Fruit fly (Drosophila melanogaster): ENCODE measurements around the gene Gyc89Db.

Gyc89Db gene

DNA sequence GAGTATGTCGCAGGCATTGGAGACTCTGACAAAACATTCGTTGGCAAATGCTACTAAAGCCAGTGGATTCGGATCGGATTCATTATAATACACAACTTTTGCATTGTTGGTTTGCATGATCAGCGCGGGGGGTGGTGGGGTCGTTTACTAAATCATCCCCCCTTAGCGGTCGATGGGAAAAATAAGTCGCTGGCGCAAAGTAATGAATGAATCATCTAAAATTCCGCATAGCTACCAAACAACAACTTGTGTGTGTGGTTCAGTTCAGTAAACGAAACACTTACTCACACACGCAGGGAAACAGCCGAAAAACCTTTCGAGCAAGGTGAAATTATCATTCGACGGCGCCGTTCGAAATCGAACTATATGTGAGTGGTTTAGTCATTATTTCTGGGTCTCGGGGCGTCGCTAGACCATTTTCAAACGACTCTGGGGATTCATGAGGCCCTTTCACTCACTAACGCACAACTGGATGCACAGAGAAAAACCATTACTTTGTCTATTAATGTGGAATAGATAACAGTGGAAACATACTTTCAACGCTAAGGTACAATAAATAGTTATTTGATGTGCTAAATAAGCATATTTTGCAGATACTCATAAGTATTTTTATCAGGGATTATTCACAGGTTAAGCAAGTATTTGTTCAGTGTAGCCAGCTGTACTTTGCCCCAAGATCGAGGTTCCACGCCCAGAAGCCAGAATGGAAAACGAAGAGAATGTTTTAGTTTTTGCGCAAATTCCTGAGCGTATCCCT lies 28.4 kb upstream of the Gyc89Db start (continued):
- TF ChIP-seq CG9817 (tag; optimal IDR thresholded peaks at IDR 0.05) (peak; percentile 66), pfk (GFP tag; optimal IDR thresholded peaks at IDR 0.05) (no peak), Taf1 (GFP tag; IDR thresholded peaks at IDR 0.05) (peak; percentile 36; the same call in 1 of the 2 replicates), CG8359 (GFP tag; optimal IDR thresholded peaks at IDR 0.05; ENCODE audit: borderline replicate concordance) (peak; percentile 48), Ets65A (GFP tag) (peak; percentile 96), CG6683 (GFP tag; optimal IDR thresholded peaks at IDR 0.05) (no peak), Fer2 (tag; optimal IDR thresholded peaks at IDR 0.05) (peak; percentile 7), E2f1 (GFP tag; IDR thresholded peaks at IDR 0.05) (peak; percentile 81), CG18764 (GFP tag; optimal IDR thresholded peaks at IDR 0.05) (peak; percentile 58), toy (GFP tag; IDR thresholded peaks at IDR 0.05) (peak; percentile 65), CG43689 (GFP tag; IDR thresholded peaks at IDR 0.05) (peak; percentile 66), Doc3 (GFP tag; IDR thresholded peaks at IDR 0.05; ENCODE audit: partially characterized antibody) (no peak), pho (GFP tag; optimal IDR thresholded peaks at IDR 0.05) (peak; percentile 42), CG8089 (GFP tag; optimal IDR thresholded peaks at IDR 0.05) (peak; percentile 30), CG1603 (tag; optimal IDR thresholded peaks at IDR 0.05) (peak; percentile 97), Ada2b (GFP tag; IDR thresholded peaks at IDR 0.05) (peak; percentile 81), nerfin-2 (GFP tag; IDR thresholded peaks at IDR 0.05; ENCODE audit: partially characterized antibody) (no peak), dmrt11E (tag; optimal IDR thresholded peaks at IDR 0.05) (peak; percentile 81), phol (tag; optimal IDR thresholded peaks at IDR 0.05) (peak; percentile 62), jigr1 (GFP tag; IDR thresholded peaks at IDR 0.05) (peak; percentile 6; the same call in 2 of the 3 replicates), CG16779 (GFP tag; IDR thresholded peaks at IDR 0.05) (0 out of 2 replicates have a peak, but pooled peaks have one; percentile 20), CG1024 (GFP tag; IDR thresholded peaks at IDR 0.05) (peak; percentile 78), grau (tag; optimal IDR thresholded peaks at IDR 0.05) (peak; percentile 60), CG17802 (tag; optimal IDR thresholded peaks at IDR 0.05) (peak; percentile 77), CG8765 (GFP tag; IDR thresholded peaks at IDR 0.05) (peak; percentile 81), fu2 (GFP tag; optimal IDR thresholded peaks at IDR 0.05) (peak; percentile 20), CG17385 (GFP tag; optimal IDR thresholded peaks at IDR 0.05) (peak; percentile 52), CG31441 (GFP tag; IDR thresholded peaks at IDR 0.05) (peak; percentile 82), HmgZ (tag; optimal IDR thresholded peaks at IDR 0.05) (peak; percentile 73), exex (tag; optimal IDR thresholded peaks at IDR 0.05) (no peak), tap (tag; optimal IDR thresholded peaks at IDR 0.05) (peak; percentile 79), mam (GFP tag; optimal IDR thresholded peaks at IDR 0.05) (peak; percentile 62), yki (optimal IDR thresholded peaks at IDR 0.05) (no peak), CG11247 (GFP tag; IDR thresholded peaks at IDR 0.05) (peak; percentile 75), fd102C (GFP tag; optimal IDR thresholded peaks at IDR 0.05) (no peak), CG7745 (tag; optimal IDR thresholded peaks at IDR 0.05) (no peak), gfzf (GFP tag; optimal IDR thresholded peaks at IDR 0.05) (no peak), CG6689 (GFP tag; IDR thresholded peaks at IDR 0.05) (peak; percentile 72), btn (GFP tag; optimal IDR thresholded peaks at IDR 0.05) (no peak), da (GFP tag; optimal IDR thresholded peaks at IDR 0.05) (peak; percentile 50), CG6854 (GFP tag; optimal IDR thresholded peaks at IDR 0.05) (no peak), CG4404 (GFP tag; IDR thresholded peaks at IDR 0.05) (peak; percentile 38), CG10979 (tag; optimal IDR thresholded peaks at IDR 0.05) (peak; percentile 64), bowl (GFP tag; IDR thresholded peaks at IDR 0.05) (peak; percentile 27; the same call in 1 of the 2 replicates), Trl (optimal IDR thresholded peaks at IDR 0.05) (no peak), Trl (GFP tag; optimal IDR thresholded peaks at IDR 0.05) (peak; percentile 34), CG4328 (GFP tag; optimal IDR thresholded peaks at IDR 0.05) (no peak), wor (GFP tag; IDR thresholded peaks at IDR 0.05) (peak; percentile 80), CG15601 (tag; optimal IDR thresholded peaks at IDR 0.05) (peak; percentile 66), CG7556 (GFP tag; optimal IDR thresholded peaks at IDR 0.05) (peak; percentile 65)

Data from whole organism, embryonic.